Fruit fly (Drosophila melanogaster) whole organism: ENCODE measurements around the gene CG14219.

Experiments
- CG8478 ChIP-seq: fragments of >200 bp; optimal IDR thresholded peaks from 2 replicates; lab custom pipeline; 2018; ENCODE audit warnings: inconsistent platforms
- pan ChIP-seq: fragments of >200 bp; optimal IDR thresholded peaks from 2 replicates; lab custom pipeline; 2017
- psq ChIP-seq: fragments of >200 bp; optimal IDR thresholded peaks from 2 replicates; lab custom pipeline; 2017

- TF ChIP-seq pan, result no peak
- TF ChIP-seq psq, result no peak
- TF ChIP-seq CG8478 (lab: Kevin White, UChicago), result no peak
These were observed 43.3 kb downstream of the CG14219 start for dm6 chrX:19546658-19547038.
